Worm (Caenorhabditis elegans) whole organism, L4 larva: ENCODE measurements around the gene skat-1.

ENCODE experiments used
- D1046.2 ChIP-seq: fragments of 200-800 bp; sonication (Bioruptor generic); IDR thresholded peaks from 2 replicates; pipeline ENCODE4 v1.3.6; 2022; ENCODE audit warnings: missing genetic modification characterization, missing compliant biosample characterization
- F37D6.2 ChIP-seq: sonication (generic microtip); optimal IDR thresholded peaks from 2 replicates; lab custom pipeline; 2016; ENCODE audit warnings: mild to moderate bottlenecking, missing genetic modification characterization, missing compliant biosample characterization
- F44E2.7 ChIP-seq: fragments of 200-800 bp; sonication (Bioruptor generic); IDR thresholded peaks from 2 replicates; pipeline ENCODE4 v2.1.2; 2022; ENCODE audit warnings: missing genetic modification characterization, missing compliant biosample characterization
- R02D3.7 ChIP-seq: fragments of 150-350 bp; sonication (generic microtip); optimal IDR thresholded peaks from 3 replicates; lab custom pipeline; 2014; ENCODE audit warnings: missing biosample characterization, missing genetic modification characterization
- T26A8.4 ChIP-seq: fragments of 200-800 bp; sonication (Bioruptor generic); IDR thresholded peaks from 2 replicates; pipeline ENCODE4 v1.3.6; 2022; ENCODE audit warnings: missing genetic modification characterization, missing compliant biosample characterization
- Y48G9A.11 ChIP-seq: fragments of 200-800 bp; sonication (Bioruptor generic); IDR thresholded peaks from 2 replicates; pipeline ENCODE4 v1.3.6; 2022; ENCODE audit warnings: missing genetic modification reagents, missing genetic modification characterization, missing compliant biosample characterization
- Y5F2A.4 ChIP-seq: fragments of 200-800 bp; sonication (Bioruptor generic); optimal IDR thresholded peaks from 2 replicates; lab custom pipeline; 2018; ENCODE audit warnings: mild to moderate bottlenecking, missing genetic modification characterization, missing compliant biosample characterization
- Y75B8A.6 ChIP-seq: fragments of 200-800 bp; sonication (Bioruptor generic); IDR thresholded peaks from 2 replicates; pipeline ENCODE4 v1.3.6; 2022; ENCODE audit warnings: missing genetic modification reagents, missing genetic modification characterization, missing compliant biosample characterization
- ZK337.2 ChIP-seq: fragments of 200-800 bp; sonication (Bioruptor generic); IDR thresholded peaks from 2 replicates; pipeline ENCODE4 v1.3.6; 2022; ENCODE audit warnings: missing genetic modification reagents, missing genetic modification characterization, missing compliant biosample characterization
- ZK546.5 ChIP-seq, 2 experiments: sonication (generic microtip); optimal IDR thresholded peaks; 2 replicates each; lab custom pipeline; 2017; ENCODE audit warnings: missing biosample characterization in 2 of 2, missing genetic modification characterization in 2 of 2
- arid-1 ChIP-seq: fragments of 200-800 bp; sonication (Bioruptor generic); conservative IDR thresholded peaks from 2 replicates; pipeline ENCODE4 v1.3.6; 2022; ENCODE audit warnings: missing genetic modification reagents, missing genetic modification characterization, missing compliant biosample characterization
- attf-4 ChIP-seq: sonication (generic microtip); optimal IDR thresholded peaks from 3 replicates; lab custom pipeline; 2017; ENCODE audit warnings: missing biosample characterization, missing genetic modification characterization
- ceh-20 ChIP-seq: fragments of 200-800 bp; sonication (Bioruptor generic); IDR thresholded peaks from 2 replicates; pipeline ENCODE4 v1.3.6; 2022; ENCODE audit warnings: missing genetic modification reagents, missing genetic modification characterization, missing compliant biosample characterization
- ceh-44 ChIP-seq: fragments of 200-800 bp; sonication (Bioruptor generic); IDR thresholded peaks from 2 replicates; pipeline ENCODE4 v1.3.6; 2022; ENCODE audit warnings: missing genetic modification reagents, missing genetic modification characterization, missing compliant biosample characterization
- ceh-62 ChIP-seq: sonication (generic microtip); optimal IDR thresholded peaks from 2 replicates; lab custom pipeline; 2017; ENCODE audit warnings: missing biosample characterization, missing genetic modification characterization
- ceh-82 ChIP-seq: sonication (generic microtip); optimal IDR thresholded peaks from 2 replicates; lab custom pipeline; 2017; ENCODE audit warnings: missing biosample characterization, missing genetic modification characterization
- ctbp-1 ChIP-seq: fragments of 200-800 bp; sonication (Bioruptor generic); IDR thresholded peaks from 2 replicates; pipeline ENCODE4 v1.3.6; 2022; ENCODE audit warnings: missing genetic modification reagents, missing genetic modification characterization, missing compliant biosample characterization
- daf-12 ChIP-seq: fragments of 150-350 bp; optimal IDR thresholded peaks from 2 replicates; lab custom pipeline; 2014; ENCODE audit warnings: missing biosample characterization, missing genetic modification reagents, missing genetic modification characterization
- daf-16 ChIP-seq, 3 experiments: sonication (generic microtip); optimal IDR thresholded peaks; 2 replicates each; lab custom pipeline; 2016 to 2017; ENCODE audit warnings: missing genetic modification characterization in 3 of 3, missing genetic modification reagents in 3 of 3, mild to moderate bottlenecking in 2 of 3, missing compliant biosample characterization in 2 of 3, missing biosample characterization in 1 of 3, moderate library complexity in 1 of 3
- daf-19 ChIP-seq: fragments of 200-800 bp; sonication (Bioruptor generic); conservative IDR thresholded peaks from 2 replicates; pipeline ENCODE4 v1.3.6; 2022; ENCODE audit warnings: missing genetic modification characterization, missing compliant biosample characterization
- daf-8 ChIP-seq: fragments of 200-800 bp; sonication (Bioruptor generic); IDR thresholded peaks from 2 replicates; pipeline ENCODE4 v1.3.6; 2022; ENCODE audit warnings: missing genetic modification characterization, missing compliant biosample characterization
- dmd-6 ChIP-seq: fragments of 200-800 bp; sonication (Bioruptor generic); IDR thresholded peaks from 2 replicates; pipeline ENCODE4 v1.3.6; 2022; ENCODE audit warnings: missing genetic modification reagents, missing genetic modification characterization, missing compliant biosample characterization
- egl-27 ChIP-seq: sonication (generic microtip); optimal IDR thresholded peaks from 3 replicates; lab custom pipeline; 2017; ENCODE audit warnings: missing biosample characterization, missing genetic modification reagents, missing genetic modification characterization
- fos-1 ChIP-seq: fragments of 150-350 bp; optimal IDR thresholded peaks from 2 replicates; lab custom pipeline; 2014; ENCODE audit warnings: missing biosample characterization, missing genetic modification characterization
- hif-1 ChIP-seq, 2 experiments: sonication (generic microtip); optimal IDR thresholded peaks; 2 replicates each; lab custom pipeline; 2016 to 2017; ENCODE audit warnings: missing compliant biosample characterization in 2 of 2, missing genetic modification characterization in 2 of 2, missing genetic modification reagents in 2 of 2, missing genotype in 2 of 2, mild to moderate bottlenecking in 1 of 2
- hlh-11 ChIP-seq: fragments of 200-800 bp; sonication (Bioruptor generic); optimal IDR thresholded peaks from 2 replicates; lab custom pipeline; 2018; ENCODE audit warnings: mild to moderate bottlenecking, missing genetic modification characterization, missing compliant biosample characterization
- hmg-1.1 ChIP-seq: fragments of 200-800 bp; sonication (Bioruptor generic); IDR thresholded peaks from 2 replicates; pipeline ENCODE4 v1.3.6; 2022; ENCODE audit warnings: missing genetic modification reagents, missing genetic modification characterization, missing compliant biosample characterization
- jun-1 ChIP-seq: fragments of 150-350 bp; optimal IDR thresholded peaks from 2 replicates; lab custom pipeline; 2014; ENCODE audit warnings: missing biosample characterization, missing genetic modification reagents, missing genetic modification characterization
- lin-38 ChIP-seq: fragments of 200-800 bp; sonication (Bioruptor generic); IDR thresholded peaks from 2 replicates; pipeline ENCODE4 v1.3.6; 2022; ENCODE audit warnings: missing genetic modification reagents, missing genetic modification characterization, missing compliant biosample characterization
- lir-3 ChIP-seq: sonication (generic microtip); optimal IDR thresholded peaks from 2 replicates; lab custom pipeline; 2016; ENCODE audit warnings: mild to moderate bottlenecking, missing genetic modification characterization, missing compliant biosample characterization
- mdl-1 ChIP-seq, 2 experiments: fragments of 150-350 bp in 1 of 2; sonication (generic microtip) in 1 of 2; optimal IDR thresholded peaks; 2 replicates each; lab custom pipeline; 2014 to 2017; ENCODE audit warnings: missing biosample characterization in 2 of 2, missing genetic modification characterization in 2 of 2
- mxl-3 ChIP-seq: fragments of 200-800 bp; sonication (Bioruptor generic); optimal IDR thresholded peaks from 2 replicates; lab custom pipeline; 2018; ENCODE audit warnings: mild to moderate bottlenecking, missing genetic modification characterization, missing compliant biosample characterization
- nhr-10 ChIP-seq: fragments of 150-350 bp; optimal IDR thresholded peaks from 2 replicates; lab custom pipeline; 2014; ENCODE audit warnings: missing biosample characterization, missing genetic modification characterization
- nhr-102 ChIP-seq: sonication (generic microtip); optimal IDR thresholded peaks from 2 replicates; lab custom pipeline; 2016; ENCODE audit warnings: mild to moderate bottlenecking, missing genetic modification characterization, moderate library complexity, missing compliant biosample characterization
- nhr-111 ChIP-seq: fragments of 200-800 bp; sonication (Bioruptor generic); optimal IDR thresholded peaks from 2 replicates; lab custom pipeline; 2018; ENCODE audit warnings: mild to moderate bottlenecking, missing genetic modification characterization, missing compliant biosample characterization
- nhr-237 ChIP-seq: sonication (generic microtip); optimal IDR thresholded peaks from 2 replicates; lab custom pipeline; 2017; ENCODE audit warnings: missing biosample characterization, missing genetic modification characterization
- nhr-25 ChIP-seq: sonication (generic microtip); optimal IDR thresholded peaks from 2 replicates; lab custom pipeline; 2017; ENCODE audit warnings: missing genetic modification characterization, mild to moderate bottlenecking, missing compliant biosample characterization, antibody characterized with exemption, moderate library complexity, borderline replicate concordance; ENCODE audit not compliant: insufficient read depth
- nhr-41 ChIP-seq: fragments of 200-800 bp; sonication (Bioruptor generic); IDR thresholded peaks from 2 replicates; pipeline ENCODE4 v1.3.6; 2022; ENCODE audit warnings: missing genetic modification reagents, missing genetic modification characterization, missing compliant biosample characterization
- nhr-48 ChIP-seq: sonication (generic microtip); optimal IDR thresholded peaks from 2 replicates; lab custom pipeline; 2016; ENCODE audit warnings: mild to moderate bottlenecking, missing genetic modification characterization, missing compliant biosample characterization
- pqm-1 ChIP-seq: sonication (generic microtip); optimal IDR thresholded peaks from 2 replicates; lab custom pipeline; 2017; ENCODE audit warnings: missing biosample characterization, missing genetic modification characterization
- saeg-2 ChIP-seq: fragments of 200-800 bp; sonication (Bioruptor generic); IDR thresholded peaks from 2 replicates; pipeline ENCODE4 v1.3.6; 2022; ENCODE audit warnings: missing genetic modification reagents, missing genetic modification characterization, missing compliant biosample characterization
- skn-1 ChIP-seq: fragments of 150-350 bp; optimal IDR thresholded peaks from 2 replicates; lab custom pipeline; 2014; ENCODE audit warnings: missing biosample characterization, missing genetic modification characterization
- spr-1 ChIP-seq: sonication (generic microtip); optimal IDR thresholded peaks from 2 replicates; lab custom pipeline; 2016; ENCODE audit warnings: mild to moderate bottlenecking, missing genetic modification characterization, missing compliant biosample characterization
- tag-97 ChIP-seq: fragments of 200-800 bp; sonication (Bioruptor generic); IDR thresholded peaks from 2 replicates; pipeline ENCODE4 v1.3.6; 2022; ENCODE audit warnings: missing genetic modification characterization, missing compliant biosample characterization
- unc-130 ChIP-seq: sonication (generic microtip); optimal IDR thresholded peaks from 2 replicates; lab custom pipeline; 2016; ENCODE audit warnings: missing genetic modification reagents, missing genetic modification characterization, missing compliant biosample characterization
- unc-39 ChIP-seq: sonication (generic microtip); optimal IDR thresholded peaks from 2 replicates; lab custom pipeline; 2017; ENCODE audit warnings: missing biosample characterization, missing genetic modification characterization
- unc-62 ChIP-seq, 3 experiments: fragments of 150-350 bp in 1 of 3; sonication (generic microtip); optimal IDR thresholded peaks in 2 of 3; peaks in 1 of 3; 1 replicate in 1 of 3; 2 replicates in 2 of 3; lab custom pipeline; 2014 to 2017; ENCODE audit warnings: missing biosample characterization in 3 of 3, missing genetic modification characterization in 3 of 3, missing genetic modification reagents in 3 of 3, missing genotype in 1 of 3
- vab-7 ChIP-seq: fragments of 200-800 bp; sonication (Bioruptor generic); IDR thresholded peaks from 2 replicates; pipeline ENCODE4 v1.3.6; 2022; ENCODE audit warnings: missing genetic modification reagents, missing genetic modification characterization, missing compliant biosample characterization
- zip-11 ChIP-seq: fragments of 200-800 bp; sonication (Bioruptor generic); IDR thresholded peaks from 2 replicates; pipeline ENCODE4 v1.3.6; 2022; ENCODE audit warnings: missing genetic modification characterization, missing compliant biosample characterization
- ztf-7 ChIP-seq: fragments of 150-350 bp; optimal IDR thresholded peaks from 2 replicates; lab custom pipeline; 2014; ENCODE audit warnings: missing biosample characterization, missing genetic modification characterization

Gene skat-1

ce11 chrIII:8981847-8982479 lies 14.6 kb downstream of the skat-1 start, which contains the start of gene pde-2 (continued):
- TF ChIP-seq nhr-237 (tag; lab: Kevin White, UChicago): no peak
- TF ChIP-seq lir-3 (tag; lab: Kevin White, UChicago): no peak
- TF ChIP-seq ZK546.5 (tag; optimal IDR thresholded peaks at IDR 0.05; lab: Kevin White, UChicago): no peak
- no peak for TF ChIP-seq ceh-44 (GFP tag; lab: Robert Waterston, UW)
- no peak for TF ChIP-seq skn-1 (tag; lab: Kevin White, UChicago)
- no peak for TF ChIP-seq jun-1
- TF ChIP-seq nhr-48: no peak
- TF ChIP-seq ceh-82 (tag; lab: Kevin White, UChicago): no peak
- peak; percentile 76 for TF ChIP-seq ctbp-1 (GFP tag; lab: Robert Waterston, UW)
- no peak for TF ChIP-seq R02D3.7
- no peak for TF ChIP-seq ztf-7
- TF ChIP-seq saeg-2: no peak
- no peak for TF ChIP-seq unc-130 (GFP tag; lab: Kevin White, UChicago)
- peak in 1 of 2 experiments; percentile 9 for TF ChIP-seq hif-1 (tag; optimal IDR thresholded peaks at IDR 0.05; lab: Kevin White, UChicago)
- TF ChIP-seq hmg-1.1: peak; percentile 40; the same call in 1 of the 2 replicates
- no peak for TF ChIP-seq daf-12
- no peak for TF ChIP-seq arid-1 (GFP tag; lab: Robert Waterston, UW)
- no peak for TF ChIP-seq ceh-62 (tag; lab: Kevin White, UChicago)
- no peak for TF ChIP-seq daf-16 (GFP tag; optimal IDR thresholded peaks at IDR 0.05; lab: Kevin White, UChicago)
- no peak for TF ChIP-seq daf-16 (tag; optimal IDR thresholded peaks at IDR 0.05; lab: Kevin White, UChicago)
- TF ChIP-seq nhr-111 (GFP tag; lab: Kevin White, UChicago): no peak
- no peak for TF ChIP-seq nhr-41 (GFP tag; lab: Robert Waterston, UW)
- TF ChIP-seq lin-38 (GFP tag; lab: Robert Waterston, UW): no peak
- no peak for TF ChIP-seq nhr-102 (tag; lab: Kevin White, UChicago)
- TF ChIP-seq vab-7: no peak
- no peak for TF ChIP-seq ZK337.2
- TF ChIP-seq egl-27 (tag; lab: Kevin White, UChicago): no peak
- TF ChIP-seq pqm-1 (tag; lab: Kevin White, UChicago): no peak
- TF ChIP-seq unc-39 (tag; lab: Kevin White, UChicago): no peak
- no peak for TF ChIP-seq T26A8.4 (GFP tag; lab: Robert Waterston, UW)
- TF ChIP-seq unc-62 (GFP tag; optimal IDR thresholded peaks at IDR 0.05 in 1 of 2; lab: Kevin White, UChicago): no peak
- no peak for TF ChIP-seq unc-62 (tag; optimal IDR thresholded peaks at IDR 0.05; lab: Kevin White, UChicago)
- no peak for TF ChIP-seq fos-1
- TF ChIP-seq zip-11 (GFP tag; lab: Robert Waterston, UW): no peak
- no peak for TF ChIP-seq Y75B8A.6 (GFP tag; lab: Robert Waterston, UW)
- TF ChIP-seq F37D6.2 (tag; lab: Kevin White, UChicago): no peak
- TF ChIP-seq spr-1 (tag; lab: Kevin White, UChicago): no peak
- TF ChIP-seq ceh-20 (GFP tag; lab: Robert Waterston, UW): no peak
- TF ChIP-seq Y5F2A.4 (GFP tag; lab: Kevin White, UChicago): no peak
- TF ChIP-seq Y48G9A.11 (GFP tag; lab: Robert Waterston, UW): no peak
- TF ChIP-seq dmd-6 (GFP tag; lab: Robert Waterston, UW): no peak
- TF ChIP-seq mxl-3 (GFP tag; lab: Kevin White, UChicago): no peak
- no peak for TF ChIP-seq nhr-10 (tag; lab: Kevin White, UChicago)
- TF ChIP-seq tag-97 (GFP tag; lab: Robert Waterston, UW): no peak
- peak; percentile 54 for TF ChIP-seq hlh-11 (tag; lab: Kevin White, UChicago)
- TF ChIP-seq nhr-25: peak; percentile 30
- TF ChIP-seq attf-4 (tag; lab: Kevin White, UChicago): no peak
- TF ChIP-seq D1046.2 (GFP tag; lab: Robert Waterston, UW): no peak
- no peak for TF ChIP-seq daf-19 (GFP tag; lab: Robert Waterston, UW)
- TF ChIP-seq daf-8 (GFP tag; lab: Robert Waterston, UW): no peak
- TF ChIP-seq F44E2.7 (GFP tag; lab: Robert Waterston, UW): no peak
- peak in 1 of 2 experiments; percentile 20 for TF ChIP-seq mdl-1 (tag; optimal IDR thresholded peaks at IDR 0.05; lab: Kevin White, UChicago)
